Worm (Caenorhabditis elegans) whole organism, L4 larva: Measurements from ENCODE around the gene Y38H6C.16.

Source experiments
- ama-1 ChIP-seq: fragments of 150-350 bp; optimal IDR thresholded peaks from 2 replicates; lab custom pipeline; 2014; ENCODE audit warnings: inconsistent platforms, mixed read lengths
- egl-27 ChIP-seq: sonication (generic microtip); optimal IDR thresholded peaks from 3 replicates; lab custom pipeline; 2017; ENCODE audit warnings: missing biosample characterization, missing genetic modification reagents, missing genetic modification characterization
- egl-43 ChIP-seq: fragments of 200-800 bp; sonication (Bioruptor generic); IDR thresholded peaks from 2 replicates; pipeline ENCODE4 v1.3.6; 2022; ENCODE audit warnings: missing genetic modification reagents, missing genetic modification characterization, missing compliant biosample characterization
- lim-7 ChIP-seq: fragments of 200-800 bp; sonication (Bioruptor generic); IDR thresholded peaks from 2 replicates; pipeline ENCODE4 v1.3.6; 2022; ENCODE audit warnings: missing genetic modification characterization, missing compliant biosample characterization
- nhr-10 ChIP-seq: fragments of 150-350 bp; optimal IDR thresholded peaks from 2 replicates; lab custom pipeline; 2014; ENCODE audit warnings: missing biosample characterization, missing genetic modification characterization
- sdz-12 ChIP-seq: fragments of 200-800 bp; sonication (Bioruptor generic); optimal IDR thresholded peaks from 2 replicates; lab custom pipeline; 2018; ENCODE audit warnings: mild to moderate bottlenecking, missing genetic modification characterization, missing compliant biosample characterization
- skn-1 ChIP-seq: fragments of 150-350 bp; optimal IDR thresholded peaks from 2 replicates; lab custom pipeline; 2014; ENCODE audit warnings: missing biosample characterization, missing genetic modification characterization
- spr-1 ChIP-seq: sonication (generic microtip); optimal IDR thresholded peaks from 2 replicates; lab custom pipeline; 2016; ENCODE audit warnings: mild to moderate bottlenecking, missing genetic modification characterization, missing compliant biosample characterization
- zag-1 ChIP-seq: fragments of 150-350 bp; optimal IDR thresholded peaks from 2 replicates; lab custom pipeline; 2014; ENCODE audit warnings: missing biosample characterization, missing genetic modification characterization
- ztf-11 ChIP-seq: fragments of 150-350 bp; optimal IDR thresholded peaks from 2 replicates; lab custom pipeline; 2014; ENCODE audit warnings: missing biosample characterization, missing genetic modification characterization

ce11 chrV:20492385-20492784, 46.8 kb downstream of the Y38H6C.16 start, which contains the start of gene srbc-79:
- TF ChIP-seq skn-1 (tag; lab: Kevin White, UChicago) = no peak
- no peak for TF ChIP-seq lim-7 (GFP tag; lab: Robert Waterston, UW)
- no peak for TF ChIP-seq ztf-11
- TF ChIP-seq nhr-10 = no peak
- no peak for TF ChIP-seq egl-43 (GFP tag; lab: Robert Waterston, UW)
- no peak for TF ChIP-seq spr-1 (tag; lab: Kevin White, UChicago)
- no peak for TF ChIP-seq egl-27 (tag; lab: Kevin White, UChicago)
- TF ChIP-seq zag-1 = no peak
- TF ChIP-seq sdz-12 (GFP tag; lab: Kevin White, UChicago) = no peak
- TF ChIP-seq ama-1 = no peak
